Fruit fly (Drosophila melanogaster) whole organism, embryonic: ENCODE data around the gene CG17744.

ENCODE experiments used
- Ada2b ChIP-seq: fragments of 200-800 bp; sonication (Bioruptor generic); IDR thresholded peaks from 2 replicates; pipeline ENCODE4 v1.3.6; 2022; ENCODE audit warnings: missing biosample characterization, missing genetic modification characterization
- B-H1 ChIP-seq: fragments of 200-800 bp; sonication (Bioruptor generic); IDR thresholded peaks from 3 replicates; pipeline ENCODE4 v1.3.6; 2022; ENCODE audit warnings: missing biosample characterization, missing genetic modification characterization
- CG10209 ChIP-seq: fragments of 200-800 bp; sonication (Bioruptor generic); optimal IDR thresholded peaks from 3 replicates; lab custom pipeline; 2017; ENCODE audit warnings: missing biosample characterization, mild to moderate bottlenecking, missing genetic modification characterization, missing genetic modification reagents
- CG10321 ChIP-seq: fragments of 200-800 bp; sonication (Bioruptor generic); IDR thresholded peaks from 2 replicates; pipeline ENCODE4 v1.3.6; 2022; ENCODE audit warnings: missing biosample characterization, missing genetic modification characterization
- CG10565 ChIP-seq: fragments of 200-800 bp; sonication (Bioruptor generic); optimal IDR thresholded peaks from 3 replicates; lab custom pipeline; 2016; ENCODE audit warnings: missing biosample characterization, mild to moderate bottlenecking, missing genetic modification characterization
- CG10654 ChIP-seq: fragments of 200-800 bp; sonication (Bioruptor generic); optimal IDR thresholded peaks from 2 replicates; lab custom pipeline; 2016; ENCODE audit warnings: missing biosample characterization, missing genetic modification characterization
- CG11456 ChIP-seq: fragments of 200-800 bp; sonication (Bioruptor generic); IDR thresholded peaks from 3 replicates; pipeline ENCODE4 v1.3.6; 2022; ENCODE audit warnings: missing biosample characterization, missing genetic modification characterization
- CG12299 ChIP-seq: fragments of 200-800 bp; sonication (Bioruptor generic); optimal IDR thresholded peaks from 2 replicates; lab custom pipeline; 2018; ENCODE audit warnings: missing biosample characterization, mild to moderate bottlenecking, missing genetic modification characterization
- CG12391 ChIP-seq: fragments of 200-800 bp; sonication (Bioruptor generic); optimal IDR thresholded peaks from 3 replicates; lab custom pipeline; 2018; ENCODE audit warnings: missing biosample characterization, mild to moderate bottlenecking, missing genetic modification characterization, moderate library complexity
- CG12659 ChIP-seq: fragments of 200-800 bp; sonication (Bioruptor generic); optimal IDR thresholded peaks from 3 replicates; lab custom pipeline; 2017; ENCODE audit warnings: mild to moderate bottlenecking, missing biosample characterization, missing genetic modification reagents, missing genetic modification characterization
- CG15073 ChIP-seq: fragments of 200-800 bp; sonication (Bioruptor generic); optimal IDR thresholded peaks from 2 replicates; lab custom pipeline; 2016; ENCODE audit warnings: missing biosample characterization, missing genetic modification characterization
- CG1529 ChIP-seq: fragments of 200-800 bp; sonication (Bioruptor generic); optimal IDR thresholded peaks from 3 replicates; lab custom pipeline; 2018; ENCODE audit warnings: missing biosample characterization, missing genetic modification characterization
- CG16779 ChIP-seq: fragments of 200-800 bp; sonication (Bioruptor generic); IDR thresholded peaks from 2 replicates; pipeline ENCODE4 v1.3.6; 2022; ENCODE audit warnings: missing biosample characterization, missing genetic modification characterization
- CG17612 ChIP-seq: fragments of 200-800 bp; sonication (Bioruptor generic); IDR thresholded peaks from 2 replicates; pipeline ENCODE4 v1.3.6; 2022; ENCODE audit warnings: missing biosample characterization, missing genetic modification characterization
- CG31388 ChIP-seq: fragments of 200-800 bp; sonication (Bioruptor generic); optimal IDR thresholded peaks from 2 replicates; lab custom pipeline; 2016; ENCODE audit warnings: missing biosample characterization, missing genetic modification characterization
- CG32767 ChIP-seq: fragments of 200-800 bp; sonication (Bioruptor generic); IDR thresholded peaks from 2 replicates; pipeline ENCODE4 v1.3.6; 2022; ENCODE audit warnings: missing biosample characterization, missing genetic modification characterization
- CG3281 ChIP-seq: fragments of 200-800 bp; sonication (Bioruptor generic); optimal IDR thresholded peaks from 3 replicates; lab custom pipeline; 2017; ENCODE audit warnings: missing biosample characterization, mild to moderate bottlenecking, missing genetic modification characterization
- CG6791 ChIP-seq: fragments of 200-800 bp; sonication (Bioruptor generic); IDR thresholded peaks from 3 replicates; pipeline ENCODE4 v1.3.6; 2022; ENCODE audit warnings: missing biosample characterization, missing genetic modification characterization; ENCODE audit not compliant: partially characterized antibody
- CG6854 ChIP-seq: fragments of 200-800 bp; sonication (Bioruptor generic); optimal IDR thresholded peaks from 3 replicates; lab custom pipeline; 2017; ENCODE audit warnings: missing biosample characterization, mild to moderate bottlenecking, missing genetic modification characterization
- CG7271 ChIP-seq: fragments of 200-800 bp; sonication (Bioruptor generic); optimal IDR thresholded peaks from 2 replicates; lab custom pipeline; 2018; ENCODE audit warnings: missing biosample characterization, mild to moderate bottlenecking, missing genetic modification characterization, moderate library complexity
- CG8089 ChIP-seq: fragments of 200-800 bp; sonication (Bioruptor generic); optimal IDR thresholded peaks from 3 replicates; lab custom pipeline; 2016; ENCODE audit warnings: missing biosample characterization, missing genetic modification characterization
- CG8478 ChIP-seq: fragments of >200 bp; optimal IDR thresholded peaks from 2 replicates; lab custom pipeline; 2018
- ERR ChIP-seq: fragments of 200-800 bp; sonication (Bioruptor generic); optimal IDR thresholded peaks from 2 replicates; lab custom pipeline; 2016; ENCODE audit warnings: missing biosample characterization, missing genetic modification characterization
- Fer1 ChIP-seq: fragments of 200-800 bp; sonication (Bioruptor generic); optimal IDR thresholded peaks from 2 replicates; lab custom pipeline; 2017; ENCODE audit warnings: missing biosample characterization, mild to moderate bottlenecking, missing genetic modification characterization
- GATAe ChIP-seq: fragments of 200-800 bp; sonication (Bioruptor generic); conservative IDR thresholded peaks from 2 replicates; pipeline ENCODE4 v1.3.6; 2022; ENCODE audit warnings: missing biosample characterization, missing genetic modification characterization
- HLH3B ChIP-seq: fragments of 200-800 bp; sonication (Bioruptor generic); IDR thresholded peaks from 2 replicates; pipeline ENCODE4 v1.3.6; 2022; ENCODE audit warnings: missing biosample characterization, missing genetic modification characterization
- Kr ChIP-seq: fragments of 200-800 bp; sonication (Bioruptor generic); optimal IDR thresholded peaks from 2 replicates; lab custom pipeline; 2017; ENCODE audit warnings: missing biosample characterization, mild to moderate bottlenecking, missing genetic modification characterization
- Spps ChIP-seq: fragments of 200-800 bp; sonication (Bioruptor generic); optimal IDR thresholded peaks from 2 replicates; lab custom pipeline; 2018; ENCODE audit warnings: missing biosample characterization, mild to moderate bottlenecking, missing genetic modification characterization
- Tbp ChIP-seq: fragments of >200 bp; optimal IDR thresholded peaks from 2 replicates; lab custom pipeline; 2018; ENCODE audit warnings: missing biosample characterization, missing genetic modification characterization
- ara ChIP-seq: fragments of 200-800 bp; sonication (Bioruptor generic); IDR thresholded peaks from 2 replicates; pipeline ENCODE4 v1.3.6; 2022; ENCODE audit warnings: missing biosample characterization, missing genetic modification characterization
- br ChIP-seq: fragments of >200 bp; optimal IDR thresholded peaks from 2 replicates; lab custom pipeline; 2017
- ems ChIP-seq: fragments of 200-800 bp; sonication (Bioruptor generic); optimal IDR thresholded peaks from 3 replicates; lab custom pipeline; 2016; ENCODE audit warnings: missing biosample characterization, missing genetic modification characterization
- fru ChIP-seq: fragments of >200 bp; optimal IDR thresholded peaks from 2 replicates; lab custom pipeline; 2017
- gcm2 ChIP-seq: fragments of 200-800 bp; sonication (Bioruptor generic); optimal IDR thresholded peaks from 2 replicates; lab custom pipeline; 2016; ENCODE audit warnings: missing biosample characterization, missing genetic modification characterization
- gsb-n ChIP-seq: fragments of 200-800 bp; sonication (Bioruptor generic); optimal IDR thresholded peaks from 3 replicates; lab custom pipeline; 2018; ENCODE audit warnings: missing biosample characterization, mild to moderate bottlenecking, missing genetic modification characterization
- gt ChIP-seq: fragments of 200-800 bp; sonication (Bioruptor generic); IDR thresholded peaks from 2 replicates; pipeline ENCODE4 v1.3.6; 2022; ENCODE audit warnings: missing biosample characterization, missing genetic modification characterization
- h ChIP-seq: fragments of >200 bp; optimal IDR thresholded peaks from 2 replicates; lab custom pipeline; 2017
- hb ChIP-seq: fragments of 200-800 bp; sonication (Bioruptor generic); IDR thresholded peaks from 3 replicates; pipeline ENCODE4 v1.3.6; 2022; ENCODE audit warnings: missing biosample characterization, missing genetic modification characterization; ENCODE audit not compliant: partially characterized antibody
- hkb ChIP-seq, 2 experiments: fragments of 200-800 bp in 1 of 2; fragments of >200 bp in 1 of 2; sonication (Bioruptor generic) in 1 of 2; IDR thresholded peaks in 1 of 2; optimal IDR thresholded peaks in 1 of 2; 2 replicates each; pipeline versions ENCODE4 v1.3.6 to Lab custom; 2017 to 2022; ENCODE audit warnings: missing biosample characterization in 1 of 2, missing genetic modification characterization in 1 of 2
- lmd ChIP-seq: fragments of 200-800 bp; sonication (Bioruptor generic); IDR thresholded peaks from 2 replicates; pipeline ENCODE4 v1.3.6; 2022; ENCODE audit warnings: missing biosample characterization, missing genetic modification characterization
- otp ChIP-seq: fragments of 200-800 bp; sonication (Bioruptor generic); IDR thresholded peaks from 3 replicates; pipeline ENCODE4, ENCODE4 v1.3.6; 2022; ENCODE audit warnings: missing biosample characterization, missing genetic modification characterization
- repo ChIP-seq: fragments of 200-800 bp; sonication (Bioruptor generic); optimal IDR thresholded peaks from 2 replicates; lab custom pipeline; 2016; ENCODE audit warnings: missing biosample characterization, missing genetic modification characterization
- ro ChIP-seq: fragments of 200-800 bp; sonication (Bioruptor generic); IDR thresholded peaks from 2 replicates; pipeline ENCODE4 v1.3.6; 2022; ENCODE audit warnings: missing biosample characterization, missing genetic modification characterization
- schlank ChIP-seq: fragments of 200-800 bp; sonication (Bioruptor generic); optimal IDR thresholded peaks from 2 replicates; lab custom pipeline; 2018; ENCODE audit warnings: missing biosample characterization, mild to moderate bottlenecking, missing genetic modification characterization
- scrt ChIP-seq: fragments of 200-800 bp; sonication (Bioruptor generic); optimal IDR thresholded peaks from 2 replicates; lab custom pipeline; 2018; ENCODE audit warnings: missing biosample characterization, mild to moderate bottlenecking, missing genetic modification characterization, moderate library complexity
- sna ChIP-seq: fragments of 200-800 bp; sonication (Bioruptor generic); IDR thresholded peaks from 2 replicates; pipeline ENCODE4 v1.3.6; 2022; ENCODE audit warnings: missing biosample characterization, missing genetic modification characterization; ENCODE audit not compliant: partially characterized antibody
- stc ChIP-seq: fragments of 200-800 bp; sonication (Bioruptor generic); IDR thresholded peaks from 2 replicates; pipeline ENCODE4 v1.3.6; 2022; ENCODE audit warnings: missing biosample characterization, missing genetic modification characterization
- tin ChIP-seq: fragments of 200-800 bp; sonication (Bioruptor generic); optimal IDR thresholded peaks from 3 replicates; lab custom pipeline; 2016; ENCODE audit warnings: missing biosample characterization, missing genetic modification characterization
- trem ChIP-seq: fragments of 200-800 bp; optimal IDR thresholded peaks from 3 replicates; lab custom pipeline; 2019; ENCODE audit warnings: missing biosample characterization, mild to moderate bottlenecking, missing genetic modification characterization, moderate library complexity
- ttk ChIP-seq: fragments of 200-800 bp; sonication (Bioruptor generic); IDR thresholded peaks from 2 replicates; pipeline ENCODE4 v2.1.2; 2022; ENCODE audit warnings: missing biosample characterization, missing genetic modification characterization
- usp ChIP-seq: fragments of >200 bp; optimal IDR thresholded peaks from 2 replicates; lab custom pipeline; 2017; ENCODE audit warnings: missing biosample characterization, missing genetic modification characterization

Gene CG17744

dm6 chr3L:6979387-6980249 is 47.0 kb downstream of the CG17744 start, which contains the start of gene Galphai (continued):
- TF ChIP-seq CG6791 (GFP tag; lab: Robert Waterston, UW) (peak; percentile 65; the same call in 2 of the 3 replicates), trem (tag; lab: Kevin White, UChicago) (peak; percentile 91), ERR (GFP tag; lab: Kevin White, UChicago) (peak; percentile 47), CG10209 (GFP tag; lab: Kevin White, UChicago) (no peak), fru (lab: Kevin White, UChicago) (no peak), CG11456 (GFP tag; lab: Robert Waterston, UW) (no peak), usp (GFP tag; lab: Kevin White, UChicago) (no peak), scrt (no peak), CG10654 (GFP tag; lab: Kevin White, UChicago) (no peak), CG10565 (no peak), otp (GFP tag; lab: Robert Waterston, UW) (peak; percentile 11; the same call in 1 of the 3 replicates), ro (GFP tag; lab: Robert Waterston, UW) (no peak), CG16779 (no peak), stc (GFP tag; lab: Robert Waterston, UW) (no peak), Fer1 (GFP tag; lab: Kevin White, UChicago) (no peak), CG1529 (GFP tag; lab: Kevin White, UChicago) (no peak), lmd (peak; percentile 30; the same call in 1 of the 2 replicates), Ada2b (GFP tag; lab: Robert Waterston, UW) (no peak), h (lab: Kevin White, UChicago) (no peak), schlank (no peak), repo (GFP tag; lab: Kevin White, UChicago) (peak; percentile 46), Kr (no peak), CG10321 (GFP tag; lab: Robert Waterston, UW) (peak; percentile 49; the same call in 1 of the 2 replicates), tin (GFP tag; lab: Kevin White, UChicago) (no peak), CG6854 (no peak), CG8478 (peak; percentile 79), Spps (tag; lab: Kevin White, UChicago) (peak; percentile 15), CG32767 (no peak), CG12299 (peak; percentile 47), B-H1 (GFP tag; lab: Robert Waterston, UW) (no peak), CG15073 (GFP tag; lab: Kevin White, UChicago) (no peak), gcm2 (GFP tag; lab: Kevin White, UChicago) (peak; percentile 13), br (lab: Kevin White, UChicago) (no peak), GATAe (GFP tag; lab: Robert Waterston, UW) (no peak), HLH3B (GFP tag; lab: Robert Waterston, UW) (no peak), hkb (optimal IDR thresholded peaks at IDR 0.05; lab: Kevin White, UChicago) (peak; percentile 69), hkb (GFP tag; IDR thresholded peaks at IDR 0.05; lab: Robert Waterston, UW) (peak; percentile 37; the same call in 1 of the 2 replicates), hb (GFP tag; lab: Robert Waterston, UW) (no peak), sna (no peak), CG3281 (GFP tag; lab: Kevin White, UChicago) (peak; percentile 7), Tbp (GFP tag; lab: Kevin White, UChicago) (no peak), CG12659 (GFP tag; lab: Kevin White, UChicago) (peak; percentile 76), CG8089 (GFP tag; lab: Kevin White, UChicago) (no peak), gt (no peak), CG12391 (peak; percentile 35), CG31388 (no peak), gsb-n (tag; lab: Kevin White, UChicago) (peak; percentile 66), CG7271 (tag; lab: Kevin White, UChicago) (peak; percentile 13), CG17612 (GFP tag; lab: Robert Waterston, UW) (no peak), ems (GFP tag; lab: Kevin White, UChicago) (peak; percentile 40), ara (no peak), ttk (GFP tag; lab: Robert Waterston, UW) (no peak)
